Fruit fly (Drosophila melanogaster): Measurements from ENCODE around the gene CG13599.
A peak's percentile ranks its signal among the peaks of the same experiment; 100 is the strongest.

dm6 chr3R:23890886-23891285 is 40.6 kb upstream of the CG13599 start, which contains the start of gene TfIIA-S:
- TF ChIP-seq foxo (GFP tag; optimal IDR thresholded peaks at IDR 0.05) (peak in 1 of 2 experiments; percentile 88), lola (GFP tag; optimal IDR thresholded peaks at IDR 0.05) (no peak), CG9705 (GFP tag; optimal IDR thresholded peaks at IDR 0.05) (peak; percentile 77), pan (optimal IDR thresholded peaks at IDR 0.05) (no peak), Hr78 (GFP tag; optimal IDR thresholded peaks at IDR 0.05) (no peak), Myc (optimal IDR thresholded peaks at IDR 0.05) (no peak), rgr (GFP tag; optimal IDR thresholded peaks at IDR 0.05) (peak; percentile 87), Rel (GFP tag; optimal IDR thresholded peaks at IDR 0.05) (no peak), Rel (tag; optimal IDR thresholded peaks at IDR 0.05) (peak; percentile 69), GATAd (GFP tag; optimal IDR thresholded peaks at IDR 0.05) (peak; percentile 45)
